Worm (Caenorhabditis elegans): ENCODE data around the gene C15H9.5.

- TF ChIP-seq tab-1 (GFP tag; IDR thresholded peaks at IDR 0.05), result no peak
- TF ChIP-seq cog-1 (tag; optimal IDR thresholded peaks at IDR 0.05), result no peak
- TF ChIP-seq klf-2 (GFP tag; conservative IDR thresholded peaks at IDR 0.05), result no peak
- TF ChIP-seq flt-1 (GFP tag; IDR thresholded peaks at IDR 0.05), result no peak
- no peak for TF ChIP-seq T22C8.4 (GFP tag; IDR thresholded peaks at IDR 0.05)
- no peak for TF ChIP-seq ref-1 (GFP tag; conservative IDR thresholded peaks at IDR 0.05)
Measured at ce11 chrX:6115502-6115901, 22.4 kb downstream of the C15H9.5 start, which contains the start of gene C15H9.3.
